Worm (Caenorhabditis elegans): ENCODE measurements around the gene ift-43.

Gene ift-43

ce11 chrII:5660736-5661734 is at the start of gene ift-43, which contains the start of gene mdt-26:
ift-43 (minus strand) TSS chrII:5660786.
mdt-26 (plus strand) TSS chrII:5661181.
- TF ChIP-seq skn-1 (tag; optimal IDR thresholded peaks at IDR 0.05), result no peak
- TF ChIP-seq ceh-16 (tag; optimal IDR thresholded peaks at IDR 0.05), result no peak
- TF ChIP-seq nhr-76 (tag; optimal IDR thresholded peaks at IDR 0.05), result no peak
- TF ChIP-seq hmg-11 (tag; optimal IDR thresholded peaks at IDR 0.05), result peak; percentile 98
- TF ChIP-seq sea-2 (GFP tag; optimal IDR thresholded peaks at IDR 0.05), result no peak
- TF ChIP-seq ztf-11 (tag; optimal IDR thresholded peaks at IDR 0.05), result no peak
- TF ChIP-seq zag-1 (tag; optimal IDR thresholded peaks at IDR 0.05), result no peak
- peak; percentile 19 for TF ChIP-seq fkh-10 (GFP tag; optimal IDR thresholded peaks at IDR 0.05)
- peak; percentile 65 for TF ChIP-seq elt-2 (tag; optimal IDR thresholded peaks at IDR 0.05)
- no peak for TF ChIP-seq unc-39 (tag; optimal IDR thresholded peaks at IDR 0.05)
- no peak for TF ChIP-seq elt-3 (tag; optimal IDR thresholded peaks at IDR 0.05)
- TF ChIP-seq elt-1 (tag; optimal IDR thresholded peaks at IDR 0.05), result no peak
- peak; percentile 73 for TF ChIP-seq pha-4 (tag; optimal IDR thresholded peaks at IDR 0.05)
- TF ChIP-seq nhr-23 (tag; optimal IDR thresholded peaks at IDR 0.05), result peak; percentile 49
- TF ChIP-seq aly-2 (tag; optimal IDR thresholded peaks at IDR 0.05), result peak; percentile 76
- TF ChIP-seq nhr-25 (tag; optimal IDR thresholded peaks at IDR 0.05), result peak; percentile 80
- no peak for TF ChIP-seq egl-27 (tag; optimal IDR thresholded peaks at IDR 0.05)
- TF ChIP-seq ceh-28 (tag; optimal IDR thresholded peaks at IDR 0.05), result peak; percentile 83
- peak; percentile 36 for TF ChIP-seq jun-1 (tag; optimal IDR thresholded peaks at IDR 0.05)
- peak; percentile 74 for TF ChIP-seq lsy-12 (tag; optimal IDR thresholded peaks at IDR 0.05)
- no peak for TF ChIP-seq nhr-77 (tag; optimal IDR thresholded peaks at IDR 0.05)
- TF ChIP-seq nhr-67 (tag; optimal IDR thresholded peaks at IDR 0.05), result no peak
- TF ChIP-seq nhr-28 (tag; optimal IDR thresholded peaks at IDR 0.05), result no peak
- TF ChIP-seq ceh-82 (tag; optimal IDR thresholded peaks at IDR 0.05), result no peak
- peak; percentile 78 for TF ChIP-seq nhr-43 (tag; optimal IDR thresholded peaks at IDR 0.05; ENCODE audit: poor library complexity, severe bottlenecking)
- TF ChIP-seq nfya-1 (tag; optimal IDR thresholded peaks at IDR 0.05; ENCODE audit: insufficient read depth), result peak; percentile 100
- peak; percentile 2 for TF ChIP-seq pqm-1 (tag; optimal IDR thresholded peaks at IDR 0.05)
- TF ChIP-seq nhr-12 (tag; optimal IDR thresholded peaks at IDR 0.05), result no peak
- no peak for TF ChIP-seq daf-12 (tag; optimal IDR thresholded peaks at IDR 0.05)
- peak; percentile 60 for TF ChIP-seq egl-5 (tag; optimal IDR thresholded peaks at IDR 0.05)
- peak; percentile 98 for TF ChIP-seq lin-39 (tag; optimal IDR thresholded peaks at IDR 0.05)
- TF ChIP-seq fkh-2 (tag; optimal IDR thresholded peaks at IDR 0.05), result no peak
- TF ChIP-seq lin-15B (tag; optimal IDR thresholded peaks at IDR 0.05), result peak; percentile 80
- peak; percentile 67 for TF ChIP-seq tbx-2 (tag; optimal IDR thresholded peaks at IDR 0.05)
- peak; percentile 100 for TF ChIP-seq ama-1 (optimal IDR thresholded peaks at IDR 0.05)
- TF ChIP-seq R02D3.7 (tag; optimal IDR thresholded peaks at IDR 0.05), result no peak
- TF ChIP-seq nhr-11 (tag; optimal IDR thresholded peaks at IDR 0.05), result no peak
- peak; percentile 46 for TF ChIP-seq mdl-1 (tag; optimal IDR thresholded peaks at IDR 0.05)
- TF ChIP-seq unc-62 (GFP tag; optimal IDR thresholded peaks at IDR 0.05), result peak; percentile 10
- no peak for TF ChIP-seq mml-1 (tag; optimal IDR thresholded peaks at IDR 0.05)
- no peak for TF ChIP-seq fos-1 (tag; optimal IDR thresholded peaks at IDR 0.05)
- peak; percentile 56 for TF ChIP-seq ztf-4 (tag; optimal IDR thresholded peaks at IDR 0.05)
- peak; percentile 49 for TF ChIP-seq snpc-4 (tag; optimal IDR thresholded peaks at IDR 0.05)
- no peak for TF ChIP-seq ZK546.5 (tag; optimal IDR thresholded peaks at IDR 0.05)
- no peak for TF ChIP-seq eor-1 (tag; optimal IDR thresholded peaks at IDR 0.05)
- TF ChIP-seq ceh-9 (tag; optimal IDR thresholded peaks at IDR 0.05), result no peak
- TF ChIP-seq nhr-237 (tag; optimal IDR thresholded peaks at IDR 0.05), result no peak

All from whole organism, L3 larva.